Fruit fly (Drosophila melanogaster): ENCODE measurements around the gene CG18558.

Gene CG18558

DNA sequence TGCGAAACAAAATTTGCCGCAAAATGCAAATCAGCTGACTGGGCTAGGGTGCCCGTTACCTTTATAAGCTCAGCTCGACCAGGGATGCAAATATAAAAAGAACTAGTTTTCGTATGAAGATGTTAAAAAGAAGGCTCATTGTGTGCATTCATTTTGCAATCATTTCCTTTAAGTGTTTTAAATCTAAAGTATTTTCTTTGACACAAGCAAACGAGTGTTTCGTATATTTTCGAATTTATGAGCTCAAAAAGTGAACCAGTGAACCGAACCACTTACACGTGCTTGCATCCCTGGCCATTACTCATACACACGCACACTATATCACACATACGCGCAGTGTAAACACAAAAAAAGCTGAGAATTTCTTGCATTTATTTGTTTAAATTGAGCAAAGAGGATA, 33.9 kb upstream of the CG18558 start, which contains the start of the genes Prx6a and Sbat (continued):
- TF ChIP-seq lov (optimal IDR thresholded peaks at IDR 0.05): no peak
- no peak for TF ChIP-seq lov (GFP tag; IDR thresholded peaks at IDR 0.05)
- TF ChIP-seq BtbVII (GFP tag; optimal IDR thresholded peaks at IDR 0.05): no peak
- peak; percentile 74 for TF ChIP-seq Atf6 (GFP tag; IDR thresholded peaks at IDR 0.05)
- TF ChIP-seq D (optimal IDR thresholded peaks at IDR 0.05): no peak
- TF ChIP-seq D (GFP tag; optimal IDR thresholded peaks at IDR 0.05): peak; percentile 40
- no peak for TF ChIP-seq CG6654 (GFP tag; optimal IDR thresholded peaks at IDR 0.05)
- TF ChIP-seq CG10543 (GFP tag; optimal IDR thresholded peaks at IDR 0.05): peak; percentile 80
- TF ChIP-seq CG10366 (GFP tag; IDR thresholded peaks at IDR 0.05): peak; percentile 55; the same call in 1 of the 2 replicates
- peak; percentile 73 for TF ChIP-seq CG12659 (GFP tag; optimal IDR thresholded peaks at IDR 0.05)
- peak; percentile 92 for TF ChIP-seq HmgZ (tag; optimal IDR thresholded peaks at IDR 0.05)
- 0 out of 2 replicates have a peak, but pooled peaks have one; percentile 28 for TF ChIP-seq CG4730 (GFP tag; IDR thresholded peaks at IDR 0.05)
- TF ChIP-seq TFAM (GFP tag; optimal IDR thresholded peaks at IDR 0.05): no peak
- TF ChIP-seq dimm (GFP tag; IDR thresholded peaks at IDR 0.05): no peak
- no peak for TF ChIP-seq Poxn (GFP tag; IDR thresholded peaks at IDR 0.05)
- no peak for TF ChIP-seq CG2875 (GFP tag; optimal IDR thresholded peaks at IDR 0.05)
- peak; percentile 79 for TF ChIP-seq gem (tag; optimal IDR thresholded peaks at IDR 0.05)
- TF ChIP-seq CG33557 (GFP tag; optimal IDR thresholded peaks at IDR 0.05): peak; percentile 66
- no peak for TF ChIP-seq ara (GFP tag; IDR thresholded peaks at IDR 0.05)
- TF ChIP-seq pfk (GFP tag; optimal IDR thresholded peaks at IDR 0.05): peak; percentile 17
- TF ChIP-seq ranshi (GFP tag; IDR thresholded peaks at IDR 0.05): peak; percentile 87
- TF ChIP-seq Hmr (GFP tag; optimal IDR thresholded peaks at IDR 0.05): peak; percentile 78
- no peak for TF ChIP-seq CG14667 (GFP tag; IDR thresholded peaks at IDR 0.05)
- peak; percentile 64 for TF ChIP-seq CG17361 (GFP tag; IDR thresholded peaks at IDR 0.05)
- peak; percentile 9 for TF ChIP-seq CG6765 (GFP tag; optimal IDR thresholded peaks at IDR 0.05)
- peak; percentile 32 for TF ChIP-seq nom (GFP tag; optimal IDR thresholded peaks at IDR 0.05)
- TF ChIP-seq CG2116 (GFP tag; optimal IDR thresholded peaks at IDR 0.05): peak; percentile 69
- TF ChIP-seq odd (GFP tag; optimal IDR thresholded peaks at IDR 0.05): peak; percentile 33
- TF ChIP-seq Kr (GFP tag; optimal IDR thresholded peaks at IDR 0.05): no peak

DNA sequence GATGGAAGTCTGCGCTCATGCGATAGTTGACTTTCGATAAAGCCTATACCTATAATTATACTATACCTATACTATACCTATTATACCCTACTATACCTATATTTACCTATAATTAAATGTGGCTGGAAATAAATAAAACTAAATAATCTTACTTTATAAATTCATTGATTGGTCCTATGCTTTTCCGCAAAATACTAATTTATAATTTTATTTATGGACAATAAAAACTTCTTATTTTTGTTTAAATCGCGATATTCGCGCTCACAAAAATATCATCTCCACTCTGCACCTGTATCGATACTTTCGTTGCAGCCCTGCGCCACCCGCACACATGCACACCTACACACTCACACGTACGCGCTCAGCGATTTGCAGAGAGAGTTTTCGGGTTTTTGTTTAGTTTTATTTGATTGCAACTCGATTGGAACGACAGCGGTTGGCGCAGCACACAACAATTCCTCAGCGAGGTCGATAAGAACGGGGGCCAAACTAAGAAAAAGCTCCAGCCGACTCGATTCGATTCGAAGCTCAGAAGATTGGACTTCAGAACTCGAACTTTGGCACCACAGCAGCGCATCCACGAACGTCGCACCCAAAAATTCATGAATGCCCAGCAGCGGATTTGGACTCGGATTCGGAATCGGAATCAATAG, 30.4 kb upstream of the CG18558 start, which contains the start of gene CG8814:
Gene CG8814, plus strand, starts transcription at position 349 of the 653 bp plus-strand sequence.
- TF ChIP-seq Fer3 (tag; optimal IDR thresholded peaks at IDR 0.05): peak; percentile 14
- peak; percentile 69 for TF ChIP-seq CG10147 (GFP tag; optimal IDR thresholded peaks at IDR 0.05)
- TF ChIP-seq Rx (GFP tag; IDR thresholded peaks at IDR 0.05): 0 out of 2 replicates have a peak, but pooled peaks have one; percentile 43
- TF ChIP-seq ac (GFP tag; optimal IDR thresholded peaks at IDR 0.05): no peak
- TF ChIP-seq nau (GFP tag; optimal IDR thresholded peaks at IDR 0.05): peak; percentile 22
- peak; percentile 90 for TF ChIP-seq CG7928 (GFP tag; optimal IDR thresholded peaks at IDR 0.05)
- TF ChIP-seq en (GFP tag; optimal IDR thresholded peaks at IDR 0.05): no peak
- TF ChIP-seq fu2 (GFP tag; optimal IDR thresholded peaks at IDR 0.05): no peak
- peak; percentile 34 for TF ChIP-seq CG8944 (GFP tag; optimal IDR thresholded peaks at IDR 0.05)
- TF ChIP-seq sens (GFP tag): peak; percentile 85
- TF ChIP-seq Hsf (GFP tag; optimal IDR thresholded peaks at IDR 0.05): peak; percentile 37
- peak; percentile 58 for TF ChIP-seq CG18476 (GFP tag; optimal IDR thresholded peaks at IDR 0.05)
- TF ChIP-seq CG6683 (GFP tag; optimal IDR thresholded peaks at IDR 0.05): no peak
- peak; percentile 74 for TF ChIP-seq Hr3 (GFP tag; optimal IDR thresholded peaks at IDR 0.05)
- no peak for TF ChIP-seq salm (tag; optimal IDR thresholded peaks at IDR 0.05)
- peak; percentile 72 for TF ChIP-seq gfzf (GFP tag; optimal IDR thresholded peaks at IDR 0.05)
- no peak for TF ChIP-seq emc (GFP tag; optimal IDR thresholded peaks at IDR 0.05)
- peak; percentile 66; the same call in 2 of the 3 replicates for TF ChIP-seq HLH4C (GFP tag; IDR thresholded peaks at IDR 0.05; ENCODE audit: partially characterized antibody)
- TF ChIP-seq CG17186 (GFP tag; optimal IDR thresholded peaks at IDR 0.05): peak; percentile 80
- TF ChIP-seq Sox102F (GFP tag; optimal IDR thresholded peaks at IDR 0.05): peak; percentile 54
- no peak for TF ChIP-seq HmgD (GFP tag; optimal IDR thresholded peaks at IDR 0.05)
- TF ChIP-seq C15 (GFP tag; IDR thresholded peaks at IDR 0.05): 0 out of 3 replicates have a peak, but pooled peaks have one; percentile 29
